Worm (Caenorhabditis elegans): ENCODE measurements around the gene clec-52.

Gene clec-52

DNA sequence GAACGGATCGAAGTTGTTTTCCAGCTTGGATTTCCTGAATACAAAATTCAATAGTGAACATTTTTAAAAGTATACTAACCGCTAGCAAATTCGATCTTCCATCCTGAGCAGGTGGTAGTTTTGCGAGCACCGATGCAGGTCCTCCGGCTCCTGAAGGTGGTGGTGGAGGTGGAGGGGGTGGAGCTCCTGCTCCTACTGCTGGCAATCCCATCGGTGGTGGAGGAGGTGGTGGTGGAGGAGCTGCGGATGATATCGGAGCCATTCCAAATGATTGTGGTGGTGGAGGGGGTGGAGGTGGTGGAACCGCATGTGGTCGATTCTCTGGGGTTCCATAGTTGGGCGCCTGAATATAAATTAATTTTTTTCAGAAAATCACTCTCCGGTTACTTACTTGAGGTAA is 21.1 kb upstream of the clec-52 start:
- TF ChIP-seq tlf-1 (GFP tag; optimal IDR thresholded peaks at IDR 0.05) (no peak), ztf-25 (GFP tag; IDR thresholded peaks at IDR 0.05) (0 out of 2 replicates have a peak, but pooled peaks have one; percentile 5), egrh-3 (GFP tag; IDR thresholded peaks at IDR 0.05) (peak; percentile 83; the same call in 1 of the 2 replicates), ccch-3 (GFP tag; optimal IDR thresholded peaks at IDR 0.05) (no peak), dox-1 (GFP tag; IDR thresholded peaks at IDR 0.05) (no peak), ceh-91 (GFP tag; IDR thresholded peaks at IDR 0.05) (no peak), mcd-1 (GFP tag; IDR thresholded peaks at IDR 0.05) (0 out of 2 replicates have a peak, but pooled peaks have one; percentile 27), lin-26 (GFP tag; IDR thresholded peaks at IDR 0.05) (no peak), tbx-9 (tag; optimal IDR thresholded peaks at IDR 0.05; ENCODE audit: borderline replicate concordance) (no peak), zfh-2 (GFP tag; conservative IDR thresholded peaks at IDR 0.05) (peak; percentile 87), F52B5.7 (tag; optimal IDR thresholded peaks at IDR 0.05) (no peak)

- no peak for TF ChIP-seq rpc-1 (optimal IDR thresholded peaks at IDR 0.05)
- no peak for TF ChIP-seq rpc-1 (tag; optimal IDR thresholded peaks at IDR 0.05)
- peak; percentile 73 for TF ChIP-seq B0336.3 (GFP tag; IDR thresholded peaks at IDR 0.05)
- no peak for TF ChIP-seq rec-8 (tag; optimal IDR thresholded peaks at IDR 0.05)
- peak; percentile 17; the same call in 1 of the 2 replicates for TF ChIP-seq hmg-1.2 (GFP tag; IDR thresholded peaks at IDR 0.05)
- no peak for TF ChIP-seq ets-4 (GFP tag; optimal IDR thresholded peaks at IDR 0.05)
- TF ChIP-seq ztf-22 (GFP tag; optimal IDR thresholded peaks at IDR 0.05) = no peak
- TF ChIP-seq snpc-1.3 (tag; optimal IDR thresholded peaks at IDR 0.05; ENCODE audit: insufficient read depth) = peak; percentile 9
- TF ChIP-seq hsf-1 (GFP tag; IDR thresholded peaks at IDR 0.05) = peak; percentile 43
- TF ChIP-seq Y53F4B.3 (GFP tag; IDR thresholded peaks at IDR 0.05) = no peak
- peak; percentile 8 for TF ChIP-seq F49E8.2 (tag; optimal IDR thresholded peaks at IDR 0.05; ENCODE audit: insufficient read depth)
- 0 out of 2 replicates have a peak, but pooled peaks have one; percentile 64 for TF ChIP-seq Y56A3A.18 (GFP tag; IDR thresholded peaks at IDR 0.05)
- TF ChIP-seq tlf-1 (GFP tag; optimal IDR thresholded peaks at IDR 0.05) = peak; percentile 4
- TF ChIP-seq him-1 (tag; optimal IDR thresholded peaks at IDR 0.05) = peak; percentile 100
- TF ChIP-seq hrde-1 (tag; optimal IDR thresholded peaks at IDR 0.05; ENCODE audit: borderline replicate concordance) = peak; percentile 65
- TF ChIP-seq Y79H2A.3 (GFP tag; conservative IDR thresholded peaks at IDR 0.05) = peak; percentile 32; the same call in 1 of the 2 replicates
- TF ChIP-seq T07F8.4 (tag; optimal IDR thresholded peaks at IDR 0.05) = no peak
- TF ChIP-seq F52B5.7 (tag; optimal IDR thresholded peaks at IDR 0.05) = no peak
- no peak for TF ChIP-seq bed-2 (GFP tag; IDR thresholded peaks at IDR 0.05)
- TF ChIP-seq egl-44 (GFP tag; IDR thresholded peaks at IDR 0.05) = no peak
- peak; percentile 8 for TF ChIP-seq xnd-1 (tag; optimal IDR thresholded peaks at IDR 0.05)
- 0 out of 2 replicates have a peak, but pooled peaks have one; percentile 37 for TF ChIP-seq Y53G8AR.9 (GFP tag; conservative IDR thresholded peaks at IDR 0.05)
- TF ChIP-seq cebp-1 (GFP tag; IDR thresholded peaks at IDR 0.05) = no peak
- TF ChIP-seq cebp-1 (tag; optimal IDR thresholded peaks at IDR 0.05) = peak; percentile 21
- TF ChIP-seq ama-1 (optimal IDR thresholded peaks at IDR 0.05) = no peak
- peak in 1 of 2 experiments; percentile 74 for TF ChIP-seq ama-1 (GFP tag; optimal IDR thresholded peaks at IDR 0.05)
- peak; percentile 31 for TF ChIP-seq athp-1 (tag; optimal IDR thresholded peaks at IDR 0.05)
- TF ChIP-seq lsl-1 (GFP tag; optimal IDR thresholded peaks at IDR 0.05) = peak; percentile 4
- TF ChIP-seq ceh-79 (tag; optimal IDR thresholded peaks at IDR 0.05) = peak; percentile 60
- peak; percentile 1 for TF ChIP-seq attf-5 (GFP tag; optimal IDR thresholded peaks at IDR 0.05)
Observed at ce11 chrIV:8188421-8189112, 20.0 kb upstream of the clec-52 start.
